Fruit fly (Drosophila melanogaster): ENCODE data around the gene Shc.

Gene Shc

DNA sequence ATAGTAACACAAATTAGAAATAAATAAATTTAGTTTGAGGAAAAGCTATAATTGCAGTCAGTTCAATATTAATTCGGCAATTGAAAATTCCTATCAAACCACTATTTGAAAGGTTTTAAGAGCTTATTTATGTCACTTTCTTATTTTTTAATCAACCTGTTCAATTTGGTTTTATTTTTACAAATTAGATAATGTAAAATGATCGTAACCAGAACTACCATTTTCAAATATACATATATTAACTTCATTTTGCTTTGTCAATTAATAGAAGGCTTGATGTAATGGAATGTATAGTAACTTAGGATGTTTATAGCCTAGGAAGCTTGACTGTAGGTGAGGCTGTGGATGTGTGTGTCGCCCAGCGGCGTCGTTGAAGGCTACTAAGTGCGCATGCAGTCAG lies 39.8 kb downstream of the Shc start:
- no peak for TF ChIP-seq CTCF (optimal IDR thresholded peaks at IDR 0.05)
- no peak for TF ChIP-seq CG8478 (optimal IDR thresholded peaks at IDR 0.05)

dm6 chr3L:9467267-9467666 lies 40.5 kb downstream of the Shc start:
- TF ChIP-seq CTCF (optimal IDR thresholded peaks at IDR 0.05) (no peak), CG8478 (optimal IDR thresholded peaks at IDR 0.05) (no peak)

DNA sequence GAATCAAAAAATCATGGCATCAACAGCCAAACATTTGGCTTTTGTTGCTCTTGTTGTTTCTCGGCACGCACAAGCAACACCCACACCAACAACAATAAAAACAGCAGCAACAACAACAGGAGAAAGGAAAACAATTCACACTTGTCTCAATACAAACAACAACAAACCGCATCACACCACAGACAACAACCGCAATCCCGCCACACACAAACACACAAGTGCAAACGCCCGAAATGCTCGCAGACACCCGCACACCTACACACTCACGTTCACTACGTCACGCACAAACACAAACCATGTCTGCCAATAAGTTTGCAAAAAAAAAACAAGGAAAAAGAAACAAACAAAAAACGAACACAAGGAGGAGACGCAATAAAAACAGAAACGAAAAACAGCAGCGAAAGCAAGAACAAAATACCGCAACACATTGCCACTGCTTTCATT lies 41.0 kb downstream of the Shc start:
- TF ChIP-seq CG8478 (optimal IDR thresholded peaks at IDR 0.05) (no peak), CTCF (optimal IDR thresholded peaks at IDR 0.05) (no peak)

dm6 chr3L:9468261-9468890 lies 41.6 kb downstream of the Shc start:
- no peak for TF ChIP-seq CG8478 (optimal IDR thresholded peaks at IDR 0.05)
- TF ChIP-seq CTCF (optimal IDR thresholded peaks at IDR 0.05) = no peak

DNA sequence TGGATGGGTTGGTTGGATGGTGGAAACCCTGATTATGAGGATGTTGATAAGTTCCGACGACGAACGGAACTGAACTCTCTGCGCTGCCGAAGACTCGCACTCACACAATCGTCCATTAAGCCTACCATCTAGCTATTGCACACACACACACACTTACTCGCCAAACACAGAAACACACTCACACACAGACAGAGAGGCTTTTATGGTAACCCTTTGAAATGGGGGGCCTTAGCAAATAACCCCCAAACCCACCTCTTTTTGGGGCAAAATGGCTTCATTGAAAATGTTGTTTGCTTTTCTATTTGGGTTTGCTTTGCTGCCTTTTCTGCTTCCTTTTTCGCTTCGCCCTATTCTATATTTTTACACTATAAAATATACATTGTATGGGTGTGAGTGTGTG lies 42.3 kb downstream of the Shc start:
- no peak for TF ChIP-seq CG8478 (optimal IDR thresholded peaks at IDR 0.05)
- TF ChIP-seq CTCF (optimal IDR thresholded peaks at IDR 0.05) = no peak

dm6 chr3L:9471151-9471903 lies 44.5 kb downstream of the Shc start:
- no peak for TF ChIP-seq CTCF (optimal IDR thresholded peaks at IDR 0.05)
- TF ChIP-seq CG8478 (optimal IDR thresholded peaks at IDR 0.05) = no peak

dm6 chr3L:9476829-9477228 lies 50.0 kb downstream of the Shc start, which contains the start of the genes Uch-L5 and Jarid2:
Gene Uch-L5, minus strand, starts transcription at chr3L:9476965.
Gene Jarid2, plus strand, starts transcription at chr3L:9477038.
- TF ChIP-seq CG8478 (optimal IDR thresholded peaks at IDR 0.05) = no peak
- TF ChIP-seq CTCF (optimal IDR thresholded peaks at IDR 0.05) = peak; percentile 11 to 47
